Fruit fly (Drosophila melanogaster) whole organism, embryonic: ENCODE data around the gene CG5846.

Source experiments
- Aef1 ChIP-seq: fragments of 200-800 bp; sonication (Bioruptor generic); IDR thresholded peaks from 3 replicates; pipeline ENCODE4 v1.3.6; 2022; ENCODE audit warnings: missing biosample characterization, missing genetic modification characterization
- C15 ChIP-seq: fragments of 200-800 bp; sonication (Bioruptor generic); IDR thresholded peaks from 3 replicates; pipeline ENCODE4 v1.3.6; 2022; ENCODE audit warnings: missing biosample characterization, missing genetic modification characterization
- CG10274 ChIP-seq: fragments of 200-800 bp; sonication (Bioruptor generic); optimal IDR thresholded peaks from 3 replicates; lab custom pipeline; 2017; ENCODE audit warnings: missing biosample characterization, mild to moderate bottlenecking, missing genetic modification characterization
- CG11247 ChIP-seq: fragments of 200-800 bp; sonication (Bioruptor generic); IDR thresholded peaks from 2 replicates; pipeline ENCODE4 v1.3.6; 2022; ENCODE audit warnings: missing biosample characterization, missing genetic modification characterization
- CG14710 ChIP-seq: fragments of 200-800 bp; sonication (Bioruptor generic); optimal IDR thresholded peaks from 3 replicates; lab custom pipeline; 2019; ENCODE audit warnings: missing biosample characterization, mild to moderate bottlenecking, missing genetic modification characterization, moderate library complexity
- CG1529 ChIP-seq: fragments of 200-800 bp; sonication (Bioruptor generic); optimal IDR thresholded peaks from 3 replicates; lab custom pipeline; 2018; ENCODE audit warnings: missing biosample characterization, missing genetic modification characterization
- CG15514 ChIP-seq: fragments of 200-800 bp; sonication (Bioruptor generic); optimal IDR thresholded peaks from 3 replicates; lab custom pipeline; 2017; ENCODE audit warnings: missing biosample characterization, missing genetic modification characterization, mild to moderate bottlenecking, moderate library complexity, missing genetic modification reagents
- CG1647 ChIP-seq: fragments of 200-800 bp; sonication (Bioruptor generic); optimal IDR thresholded peaks from 3 replicates; lab custom pipeline; 2016; ENCODE audit warnings: missing biosample characterization, missing genetic modification characterization
- CG17186 ChIP-seq: fragments of 200-800 bp; sonication (Bioruptor generic); optimal IDR thresholded peaks from 3 replicates; lab custom pipeline; 2017; ENCODE audit warnings: missing biosample characterization, missing genetic modification reagents, missing genetic modification characterization
- CG17802 ChIP-seq: fragments of 200-800 bp; sonication (Bioruptor generic); optimal IDR thresholded peaks from 2 replicates; lab custom pipeline; 2018; ENCODE audit warnings: missing biosample characterization, mild to moderate bottlenecking, missing genetic modification characterization, moderate library complexity
- CG3065 ChIP-seq: fragments of 200-800 bp; sonication (Bioruptor generic); optimal IDR thresholded peaks from 2 replicates; lab custom pipeline; 2016; ENCODE audit warnings: missing biosample characterization, missing genetic modification characterization
- CG3726 ChIP-seq: fragments of 200-800 bp; sonication (Bioruptor generic); IDR thresholded peaks from 3 replicates; pipeline ENCODE4, ENCODE4 v1.3.6; 2022; ENCODE audit warnings: missing biosample characterization, missing genetic modification characterization
- CG4707 ChIP-seq: fragments of 200-800 bp; sonication (Bioruptor generic); optimal IDR thresholded peaks from 2 replicates; lab custom pipeline; 2018; ENCODE audit warnings: missing biosample characterization, mild to moderate bottlenecking, missing genetic modification characterization, moderate library complexity
- CG4854 ChIP-seq: fragments of 200-800 bp; sonication (Bioruptor generic); optimal IDR thresholded peaks from 2 replicates; lab custom pipeline; 2016; ENCODE audit warnings: missing biosample characterization, missing genetic modification characterization, inconsistent platforms
- CG7987 ChIP-seq: fragments of 200-800 bp; sonication (Bioruptor generic); optimal IDR thresholded peaks from 2 replicates; lab custom pipeline; 2018; ENCODE audit warnings: missing biosample characterization, mild to moderate bottlenecking, missing genetic modification characterization, moderate library complexity
- CG8388 ChIP-seq: fragments of 200-800 bp; sonication (Bioruptor generic); optimal IDR thresholded peaks from 2 replicates; lab custom pipeline; 2019; ENCODE audit warnings: missing biosample characterization, mild to moderate bottlenecking, missing genetic modification characterization, moderate library complexity
- CG8765 ChIP-seq: fragments of 200-800 bp; sonication (Bioruptor generic); IDR thresholded peaks from 2 replicates; pipeline ENCODE4 v1.3.6; 2022; ENCODE audit warnings: missing biosample characterization, missing genetic modification characterization
- CG9932 ChIP-seq: fragments of 200-800 bp; sonication (Bioruptor generic); IDR thresholded peaks from 2 replicates; pipeline ENCODE4 v1.3.6; 2022; ENCODE audit warnings: missing biosample characterization, missing genetic modification characterization
- CTCF ChIP-seq: fragments of 200-800 bp; sonication (Bioruptor generic); optimal IDR thresholded peaks from 2 replicates; lab custom pipeline; 2017; ENCODE audit warnings: missing biosample characterization, mild to moderate bottlenecking, missing genetic modification characterization, moderate library complexity
- Camta ChIP-seq: fragments of 200-800 bp; sonication (Bioruptor generic); optimal IDR thresholded peaks from 2 replicates; lab custom pipeline; 2016; ENCODE audit warnings: missing biosample characterization, missing genetic modification characterization
- CkIIα-i1 ChIP-seq: fragments of 200-800 bp; sonication (Bioruptor generic); IDR thresholded peaks from 2 replicates; pipeline ENCODE4 v1.3.6; 2022; ENCODE audit warnings: missing biosample characterization, missing genetic modification characterization
- Dbx ChIP-seq: fragments of 200-800 bp; sonication (Bioruptor generic); IDR thresholded peaks from 3 replicates; pipeline ENCODE4 v1.3.6; 2022; ENCODE audit warnings: missing biosample characterization, missing genetic modification characterization
- H2.0 ChIP-seq: fragments of 200-800 bp; sonication (Bioruptor generic); IDR thresholded peaks from 2 replicates; pipeline ENCODE4 v1.3.6; 2022; ENCODE audit warnings: missing biosample characterization, missing genetic modification characterization
- HLHmδ ChIP-seq: fragments of 200-800 bp; sonication (Bioruptor generic); optimal IDR thresholded peaks from 2 replicates; lab custom pipeline; 2018; ENCODE audit warnings: missing biosample characterization, mild to moderate bottlenecking, missing genetic modification characterization, moderate library complexity
- Jarid2 ChIP-seq: fragments of 200-800 bp; sonication (Bioruptor generic); optimal IDR thresholded peaks from 3 replicates; lab custom pipeline; 2017; ENCODE audit warnings: mild to moderate bottlenecking, missing biosample characterization, missing genetic modification reagents, missing genetic modification characterization
- NfI ChIP-seq: fragments of 200-800 bp; sonication (Bioruptor generic); optimal IDR thresholded peaks from 3 replicates; lab custom pipeline; 2018; ENCODE audit warnings: missing biosample characterization, mild to moderate bottlenecking, missing genetic modification characterization, moderate library complexity
- Pdp1 ChIP-seq, 2 experiments: fragments of 200-800 bp; sonication (Bioruptor generic); optimal IDR thresholded peaks; 3 replicates each; lab custom pipeline; 2016; ENCODE audit warnings: missing biosample characterization in 2 of 2, missing genetic modification characterization in 2 of 2, mild to moderate bottlenecking in 1 of 2, moderate library complexity in 1 of 2
- Ssrp ChIP-seq: fragments of 200-800 bp; sonication (Bioruptor generic); optimal IDR thresholded peaks from 2 replicates; lab custom pipeline; 2018; ENCODE audit warnings: missing biosample characterization, mild to moderate bottlenecking, missing genetic modification characterization, moderate library complexity
- ap ChIP-seq: fragments of 200-800 bp; sonication (Bioruptor generic); IDR thresholded peaks from 2 replicates; pipeline ENCODE4 v1.3.6; 2022; ENCODE audit warnings: missing biosample characterization, missing genetic modification characterization
- bsh ChIP-seq, 2 experiments: fragments of 200-800 bp; sonication (Bioruptor generic); optimal IDR thresholded peaks; 2 replicates each; lab custom pipeline; 2017 to 2018; ENCODE audit warnings: mild to moderate bottlenecking in 2 of 2, missing biosample characterization in 2 of 2, missing genetic modification characterization in 2 of 2, moderate library complexity in 1 of 2
- btn ChIP-seq: fragments of 200-800 bp; sonication (Bioruptor generic); optimal IDR thresholded peaks from 2 replicates; lab custom pipeline; 2016; ENCODE audit warnings: missing biosample characterization, missing genetic modification characterization
- cg ChIP-seq: fragments of 200-800 bp; sonication (Bioruptor generic); optimal IDR thresholded peaks from 3 replicates; lab custom pipeline; 2019; ENCODE audit warnings: missing biosample characterization, mild to moderate bottlenecking, missing genetic modification characterization, moderate library complexity
- disco-r ChIP-seq: fragments of 200-800 bp; sonication (Bioruptor generic); optimal IDR thresholded peaks from 2 replicates; lab custom pipeline; 2016; ENCODE audit warnings: missing biosample characterization, missing genetic modification characterization
- ems ChIP-seq: fragments of 200-800 bp; sonication (Bioruptor generic); optimal IDR thresholded peaks from 3 replicates; lab custom pipeline; 2016; ENCODE audit warnings: missing biosample characterization, missing genetic modification characterization
- fd102C ChIP-seq: fragments of 200-800 bp; sonication (Bioruptor generic); optimal IDR thresholded peaks from 2 replicates; lab custom pipeline; 2018; ENCODE audit warnings: missing biosample characterization, mild to moderate bottlenecking, missing genetic modification characterization, moderate library complexity
- gcm2 ChIP-seq: fragments of 200-800 bp; sonication (Bioruptor generic); optimal IDR thresholded peaks from 2 replicates; lab custom pipeline; 2016; ENCODE audit warnings: missing biosample characterization, missing genetic modification characterization
- grn ChIP-seq: fragments of 200-800 bp; sonication (Bioruptor generic); optimal IDR thresholded peaks from 3 replicates; lab custom pipeline; 2017; ENCODE audit warnings: missing biosample characterization, missing genetic modification characterization
- hth ChIP-seq: fragments of >200 bp; optimal IDR thresholded peaks from 2 replicates; lab custom pipeline; 2017; ENCODE audit warnings: inconsistent platforms
- insv ChIP-seq, 2 experiments: fragments of 200-800 bp; sonication (Bioruptor generic); optimal IDR thresholded peaks; 3 replicates each; lab custom pipeline; 2016 to 2018; ENCODE audit warnings: missing biosample characterization in 2 of 2, missing genetic modification characterization in 2 of 2
- inv ChIP-seq: fragments of 200-800 bp; sonication (Bioruptor generic); IDR thresholded peaks from 2 replicates; pipeline ENCODE4 v1.3.6; 2022; ENCODE audit warnings: missing biosample characterization, missing genetic modification characterization; ENCODE audit not compliant: partially characterized antibody
- kay ChIP-seq: fragments of 200-800 bp; sonication (Bioruptor generic); optimal IDR thresholded peaks from 2 replicates; lab custom pipeline; 2016; ENCODE audit warnings: missing biosample characterization, missing genetic modification characterization
- lab ChIP-seq: fragments of 200-800 bp; sonication (Bioruptor generic); optimal IDR thresholded peaks from 3 replicates; lab custom pipeline; 2017; ENCODE audit warnings: missing biosample characterization, missing genetic modification characterization, mild to moderate bottlenecking, moderate library complexity, missing genetic modification reagents
- mirr ChIP-seq: fragments of 200-800 bp; sonication (Bioruptor generic); optimal IDR thresholded peaks from 3 replicates; lab custom pipeline; 2018; ENCODE audit warnings: missing biosample characterization, mild to moderate bottlenecking, missing genetic modification characterization
- oc ChIP-seq: fragments of 200-800 bp; sonication (Bioruptor generic); optimal IDR thresholded peaks from 2 replicates; lab custom pipeline; 2018; ENCODE audit warnings: missing biosample characterization, mild to moderate bottlenecking, missing genetic modification characterization, moderate library complexity
- pan ChIP-seq, 4 experiments: fragments of >200 bp in 3 of 4; fragments of 200-800 bp in 1 of 4; sonication (Bioruptor generic) in 1 of 4; optimal IDR thresholded peaks in 3 of 4; IDR thresholded peaks in 1 of 4; 2 replicates each; pipeline versions ENCODE4 v1.3.6 to Lab custom; 2017 to 2022; ENCODE audit warnings: missing biosample characterization in 2 of 4, missing genetic modification characterization in 2 of 4, mixed read lengths in 1 of 4
- pfk ChIP-seq: fragments of 200-800 bp; sonication (Bioruptor generic); optimal IDR thresholded peaks from 2 replicates; lab custom pipeline; 2018; ENCODE audit warnings: missing biosample characterization, mild to moderate bottlenecking, missing genetic modification characterization, moderate library complexity
- so ChIP-seq: fragments of 200-800 bp; sonication (Bioruptor generic); IDR thresholded peaks from 3 replicates; pipeline ENCODE4 v1.3.6; 2022; ENCODE audit warnings: missing biosample characterization, missing genetic modification characterization
- tna ChIP-seq: fragments of 200-800 bp; sonication (Bioruptor generic); IDR thresholded peaks from 2 replicates; pipeline ENCODE4 v1.3.6; 2022; ENCODE audit warnings: missing biosample characterization, missing genetic modification characterization; ENCODE audit not compliant: partially characterized antibody
- vvl ChIP-seq: fragments of 200-800 bp; sonication (Bioruptor generic); IDR thresholded peaks from 2 replicates; pipeline ENCODE4 v1.3.6; 2022; ENCODE audit warnings: missing biosample characterization, missing genetic modification characterization
- wor ChIP-seq: fragments of 200-800 bp; sonication (Bioruptor generic); IDR thresholded peaks from 2 replicates; pipeline ENCODE4 v1.3.6; 2022; ENCODE audit warnings: missing biosample characterization, missing genetic modification characterization
- zf30C ChIP-seq: fragments of 200-800 bp; sonication (Bioruptor generic); optimal IDR thresholded peaks from 3 replicates; lab custom pipeline; 2018; ENCODE audit warnings: missing biosample characterization, mild to moderate bottlenecking, missing genetic modification characterization

Gene CG5846

dm6 chr2L:9921401-9921800, 35.6 kb downstream of the CG5846 start, which contains the start of gene CG4592 (continued):
- TF ChIP-seq CG4854 (GFP tag; lab: Kevin White, UChicago) (no peak), Jarid2 (GFP tag; lab: Kevin White, UChicago) (no peak), Dbx (GFP tag; lab: Robert Waterston, UW) (peak; percentile 66; the same call in 2 of the 3 replicates), C15 (GFP tag; lab: Robert Waterston, UW) (no peak), btn (GFP tag; lab: Kevin White, UChicago) (no peak), tna (GFP tag; lab: Robert Waterston, UW) (no peak), H2.0 (peak; percentile 66), CG14710 (peak; percentile 52), CG8765 (no peak), insv (GFP tag; optimal IDR thresholded peaks at IDR 0.05; lab: Kevin White, UChicago) (no peak), so (GFP tag; lab: Robert Waterston, UW) (0 out of 3 replicates have a peak, but pooled peaks have one; percentile 21), disco-r (no peak), fd102C (GFP tag; lab: Kevin White, UChicago) (no peak), Pdp1 (GFP tag; optimal IDR thresholded peaks at IDR 0.05; lab: Kevin White, UChicago) (peak; percentile 60 to 71), Aef1 (GFP tag; lab: Robert Waterston, UW) (no peak), mirr (peak; percentile 50), CG15514 (GFP tag; lab: Kevin White, UChicago) (peak; percentile 46), CG17802 (no peak), CTCF (no peak), wor (GFP tag; lab: Robert Waterston, UW) (no peak), Camta (GFP tag; lab: Kevin White, UChicago) (peak; percentile 37), CG7987 (GFP tag; lab: Kevin White, UChicago) (peak; percentile 78), HLHmδ (GFP tag; lab: Kevin White, UChicago) (no peak), CG3726 (GFP tag; lab: Robert Waterston, UW) (no peak), gcm2 (GFP tag; lab: Kevin White, UChicago) (peak; percentile 17), kay (GFP tag; lab: Kevin White, UChicago) (no peak), vvl (peak; percentile 86), hth (lab: Kevin White, UChicago) (no peak), grn (GFP tag; lab: Kevin White, UChicago) (no peak), CG10274 (GFP tag; lab: Kevin White, UChicago) (no peak), oc (tag; lab: Kevin White, UChicago) (no peak), Ssrp (no peak), CG3065 (GFP tag; lab: Kevin White, UChicago) (no peak), CG8388 (GFP tag; lab: Kevin White, UChicago) (no peak), ap (0 out of 2 replicates have a peak, but pooled peaks have one; percentile 21), CG9932 (GFP tag; lab: Robert Waterston, UW) (peak; percentile 57), CkIIα-i1 (GFP tag; lab: Robert Waterston, UW) (no peak), CG11247 (GFP tag; lab: Robert Waterston, UW) (no peak), pan (optimal IDR thresholded peaks at IDR 0.05; lab: Kevin White, UChicago) (no peak), pan (GFP tag; optimal IDR thresholded peaks at IDR 0.05 in 1 of 2, IDR thresholded peaks at IDR 0.05 in 1 of 2) (peak in 1 of 2 experiments; percentile 73), cg (GFP tag; lab: Kevin White, UChicago) (no peak), CG17186 (GFP tag; lab: Kevin White, UChicago) (no peak), zf30C (GFP tag; lab: Kevin White, UChicago) (no peak), NfI (GFP tag; lab: Kevin White, UChicago) (peak; percentile 65), pfk (GFP tag; lab: Kevin White, UChicago) (peak; percentile 2), inv (GFP tag; lab: Robert Waterston, UW) (no peak), CG1647 (GFP tag; lab: Kevin White, UChicago) (no peak), ems (peak; percentile 18), CG4707 (GFP tag; lab: Kevin White, UChicago) (no peak), CG1529 (GFP tag; lab: Kevin White, UChicago) (no peak), lab (GFP tag; lab: Kevin White, UChicago) (peak; percentile 78), bsh (GFP tag; optimal IDR thresholded peaks at IDR 0.05; lab: Kevin White, UChicago) (peak in 1 of 2 experiments; percentile 70)
